Fruit fly (Drosophila melanogaster): Measurements from ENCODE around the gene kairos.

- TF ChIP-seq CG13204 (GFP tag; optimal IDR thresholded peaks at IDR 0.05) (no peak), gl (tag; optimal IDR thresholded peaks at IDR 0.05) (no peak), CG15710 (tag; optimal IDR thresholded peaks at IDR 0.05) (no peak)
These were observed 49.6 kb upstream of the kairos start for dm6 chrX:18405567-18406059.

Data from whole organism, pupa.